Fruit fly (Drosophila melanogaster) whole organism, embryonic: ENCODE measurements around the gene Osi17.

Source experiments
- CG1024 ChIP-seq: fragments of 200-800 bp; sonication (Bioruptor generic); IDR thresholded peaks from 2 replicates; pipeline ENCODE4 v1.3.6; 2022; ENCODE audit warnings: missing biosample characterization, missing genetic modification characterization
- CG12299 ChIP-seq: fragments of 200-800 bp; sonication (Bioruptor generic); optimal IDR thresholded peaks from 2 replicates; lab custom pipeline; 2018; ENCODE audit warnings: missing biosample characterization, mild to moderate bottlenecking, missing genetic modification characterization
- CG13287 ChIP-seq: fragments of 200-800 bp; sonication (Bioruptor generic); IDR thresholded peaks from 2 replicates; pipeline ENCODE4 v1.3.6; 2022; ENCODE audit warnings: missing biosample characterization, missing genetic modification characterization; ENCODE audit not compliant: partially characterized antibody
- CG15601 ChIP-seq: fragments of 200-800 bp; sonication (Bioruptor generic); optimal IDR thresholded peaks from 3 replicates; lab custom pipeline; 2019; ENCODE audit warnings: missing biosample characterization, mild to moderate bottlenecking, missing genetic modification characterization, moderate library complexity
- CG1603 ChIP-seq: fragments of 200-800 bp; sonication (Bioruptor generic); optimal IDR thresholded peaks from 2 replicates; lab custom pipeline; 2019; ENCODE audit warnings: missing biosample characterization, mild to moderate bottlenecking, missing genetic modification characterization, moderate library complexity
- CG17359 ChIP-seq: fragments of 200-800 bp; sonication (Bioruptor generic); optimal IDR thresholded peaks from 3 replicates; lab custom pipeline; 2018; ENCODE audit warnings: missing biosample characterization, mild to moderate bottlenecking, missing genetic modification characterization, moderate library complexity
- CG18262 ChIP-seq: fragments of 200-800 bp; optimal IDR thresholded peaks from 3 replicates; lab custom pipeline; 2019; ENCODE audit warnings: missing biosample characterization, mild to moderate bottlenecking, missing genetic modification characterization, moderate library complexity
- CG2129 ChIP-seq: fragments of 200-800 bp; sonication (Bioruptor generic); IDR thresholded peaks from 2 replicates; pipeline ENCODE4 v1.3.6; 2022; ENCODE audit warnings: missing biosample characterization, missing genetic modification characterization; ENCODE audit not compliant: partially characterized antibody
- CG2712 ChIP-seq: fragments of 200-800 bp; optimal IDR thresholded peaks from 3 replicates; lab custom pipeline; 2019; ENCODE audit warnings: missing biosample characterization, mild to moderate bottlenecking, missing genetic modification characterization, moderate library complexity
- CG3838 ChIP-seq: fragments of 200-800 bp; sonication (Bioruptor generic); optimal IDR thresholded peaks from 3 replicates; lab custom pipeline; 2016; ENCODE audit warnings: missing biosample characterization, missing genetic modification characterization
- CG3995 ChIP-seq: fragments of 200-800 bp; sonication (Bioruptor generic); optimal IDR thresholded peaks from 3 replicates; lab custom pipeline; 2016; ENCODE audit warnings: missing biosample characterization, missing genetic modification characterization
- CG42726 ChIP-seq: fragments of 200-800 bp; sonication (Bioruptor generic); IDR thresholded peaks from 2 replicates; pipeline ENCODE4 v1.3.6; 2022; ENCODE audit warnings: missing biosample characterization, missing genetic modification characterization; ENCODE audit not compliant: partially characterized antibody
- CG6272 ChIP-seq: fragments of 200-800 bp; sonication (Bioruptor generic); IDR thresholded peaks from 2 replicates; pipeline ENCODE4 v1.3.6; 2022; ENCODE audit warnings: missing biosample characterization, missing genetic modification characterization
- CG6791 ChIP-seq: fragments of 200-800 bp; sonication (Bioruptor generic); IDR thresholded peaks from 3 replicates; pipeline ENCODE4 v1.3.6; 2022; ENCODE audit warnings: missing biosample characterization, missing genetic modification characterization; ENCODE audit not compliant: partially characterized antibody
- CG7963 ChIP-seq: fragments of 200-800 bp; sonication (Bioruptor generic); IDR thresholded peaks from 3 replicates; pipeline ENCODE4 v1.3.6; 2022; ENCODE audit warnings: missing biosample characterization, missing genetic modification characterization; ENCODE audit not compliant: partially characterized antibody
- CG8765 ChIP-seq: fragments of 200-800 bp; sonication (Bioruptor generic); IDR thresholded peaks from 2 replicates; pipeline ENCODE4 v1.3.6; 2022; ENCODE audit warnings: missing biosample characterization, missing genetic modification characterization
- CoRest ChIP-seq: fragments of 200-800 bp; sonication (Bioruptor generic); optimal IDR thresholded peaks from 3 replicates; lab custom pipeline; 2018; ENCODE audit warnings: missing biosample characterization, mild to moderate bottlenecking, missing genetic modification characterization, moderate library complexity
- Doc3 ChIP-seq: fragments of 200-800 bp; sonication (Bioruptor generic); IDR thresholded peaks from 3 replicates; pipeline ENCODE4 v1.3.6; 2022; ENCODE audit warnings: missing biosample characterization, missing genetic modification characterization; ENCODE audit not compliant: partially characterized antibody
- HmgD ChIP-seq: fragments of 200-800 bp; sonication (Bioruptor generic); optimal IDR thresholded peaks from 3 replicates; lab custom pipeline; 2016; ENCODE audit warnings: missing biosample characterization, missing genetic modification characterization
- Hsf ChIP-seq: fragments of 200-800 bp; sonication (Bioruptor generic); optimal IDR thresholded peaks from 3 replicates; lab custom pipeline; 2016; ENCODE audit warnings: missing biosample characterization, missing genetic modification characterization
- MBD-R2 ChIP-seq: fragments of 200-800 bp; sonication (Bioruptor generic); IDR thresholded peaks from 2 replicates; pipeline ENCODE4 v1.3.6; 2022; ENCODE audit warnings: missing biosample characterization, missing genetic modification characterization
- NFAT ChIP-seq: fragments of 200-800 bp; sonication (Bioruptor generic); IDR thresholded peaks from 2 replicates; pipeline ENCODE4 v1.3.6; 2022; ENCODE audit warnings: missing biosample characterization, missing genetic modification characterization
- NfI ChIP-seq: fragments of 200-800 bp; sonication (Bioruptor generic); optimal IDR thresholded peaks from 3 replicates; lab custom pipeline; 2018; ENCODE audit warnings: missing biosample characterization, mild to moderate bottlenecking, missing genetic modification characterization, moderate library complexity
- Opbp ChIP-seq: fragments of 200-800 bp; sonication (Bioruptor generic); IDR thresholded peaks from 3 replicates; pipeline ENCODE4 v1.3.6; 2022; ENCODE audit warnings: missing biosample characterization, missing genetic modification characterization; ENCODE audit not compliant: partially characterized antibody
- Rfx ChIP-seq: fragments of 200-800 bp; sonication (Bioruptor generic); IDR thresholded peaks from 2 replicates; pipeline ENCODE4 v1.3.6; 2022; ENCODE audit warnings: missing biosample characterization, missing genetic modification characterization
- Sry-β ChIP-seq: fragments of 200-800 bp; sonication (Bioruptor generic); optimal IDR thresholded peaks from 2 replicates; lab custom pipeline; 2018; ENCODE audit warnings: missing biosample characterization, mild to moderate bottlenecking, missing genetic modification characterization, moderate library complexity
- YL-1 ChIP-seq: fragments of 200-800 bp; sonication (Bioruptor generic); optimal IDR thresholded peaks from 3 replicates; lab custom pipeline; 2017; ENCODE audit warnings: missing biosample characterization, mild to moderate bottlenecking, missing genetic modification characterization
- chif ChIP-seq, 2 experiments: fragments of 200-800 bp; sonication (Bioruptor generic); optimal IDR thresholded peaks; 3 replicates each; lab custom pipeline; 2016; ENCODE audit warnings: missing biosample characterization in 2 of 2, missing genetic modification characterization in 2 of 2
- dm ChIP-seq: fragments of 200-800 bp; sonication (Bioruptor generic); optimal IDR thresholded peaks from 3 replicates; lab custom pipeline; 2016; ENCODE audit warnings: missing biosample characterization, missing genetic modification characterization
- dysf ChIP-seq: fragments of 200-800 bp; sonication (Bioruptor generic); IDR thresholded peaks from 3 replicates; pipeline ENCODE4 v1.3.6; 2022; ENCODE audit warnings: missing biosample characterization, missing genetic modification characterization
- gfzf ChIP-seq: fragments of 200-800 bp; sonication (Bioruptor generic); optimal IDR thresholded peaks from 2 replicates; lab custom pipeline; 2016; ENCODE audit warnings: missing biosample characterization, mild to moderate bottlenecking, missing genetic modification characterization, moderate library complexity
- grau ChIP-seq: fragments of 200-800 bp; optimal IDR thresholded peaks from 3 replicates; lab custom pipeline; 2019; ENCODE audit warnings: missing biosample characterization, mild to moderate bottlenecking, missing genetic modification characterization, moderate library complexity
- gsb-n ChIP-seq: fragments of 200-800 bp; sonication (Bioruptor generic); optimal IDR thresholded peaks from 3 replicates; lab custom pipeline; 2018; ENCODE audit warnings: missing biosample characterization, mild to moderate bottlenecking, missing genetic modification characterization
- hb ChIP-seq: fragments of 200-800 bp; sonication (Bioruptor generic); IDR thresholded peaks from 3 replicates; pipeline ENCODE4 v1.3.6; 2022; ENCODE audit warnings: missing biosample characterization, missing genetic modification characterization; ENCODE audit not compliant: partially characterized antibody
- hkb ChIP-seq, 2 experiments: fragments of 200-800 bp in 1 of 2; fragments of >200 bp in 1 of 2; sonication (Bioruptor generic) in 1 of 2; IDR thresholded peaks in 1 of 2; optimal IDR thresholded peaks in 1 of 2; 2 replicates each; pipeline versions ENCODE4 v1.3.6 to Lab custom; 2017 to 2022; ENCODE audit warnings: missing biosample characterization in 1 of 2, missing genetic modification characterization in 1 of 2
- jumu ChIP-seq: fragments of 200-800 bp; sonication (Bioruptor generic); optimal IDR thresholded peaks from 3 replicates; lab custom pipeline; 2016; ENCODE audit warnings: missing biosample characterization, missing genetic modification characterization
- nerfin-1 ChIP-seq: fragments of 200-800 bp; sonication (Bioruptor generic); optimal IDR thresholded peaks from 3 replicates; lab custom pipeline; 2019; ENCODE audit warnings: missing biosample characterization, mild to moderate bottlenecking, missing genetic modification characterization, moderate library complexity
- pb ChIP-seq: fragments of 200-800 bp; sonication (Bioruptor generic); optimal IDR thresholded peaks from 3 replicates; lab custom pipeline; 2016; ENCODE audit warnings: missing biosample characterization, missing genetic modification characterization
- prd ChIP-seq, 3 experiments: fragments of >200 bp in 2 of 3; fragments of 200-800 bp in 1 of 3; sonication (Bioruptor generic) in 1 of 3; optimal IDR thresholded peaks in 2 of 3; IDR thresholded peaks in 1 of 3; 2 replicates in 2 of 3; 3 replicates in 1 of 3; pipeline versions ENCODE4 v1.3.6 to Lab custom; 2017 to 2022; ENCODE audit warnings: missing biosample characterization in 1 of 3, missing genetic modification characterization in 1 of 3
- pzg ChIP-seq: fragments of 200-800 bp; sonication (Bioruptor generic); optimal IDR thresholded peaks from 3 replicates; lab custom pipeline; 2018; ENCODE audit warnings: missing biosample characterization, mild to moderate bottlenecking, missing genetic modification characterization, moderate library complexity
- scrt ChIP-seq: fragments of 200-800 bp; sonication (Bioruptor generic); optimal IDR thresholded peaks from 2 replicates; lab custom pipeline; 2018; ENCODE audit warnings: missing biosample characterization, mild to moderate bottlenecking, missing genetic modification characterization, moderate library complexity
- tio ChIP-seq: fragments of 200-800 bp; sonication (Bioruptor generic); optimal IDR thresholded peaks from 2 replicates; lab custom pipeline; 2017; ENCODE audit warnings: missing biosample characterization, missing genetic modification characterization, inconsistent platforms
- trem ChIP-seq: fragments of 200-800 bp; optimal IDR thresholded peaks from 3 replicates; lab custom pipeline; 2019; ENCODE audit warnings: missing biosample characterization, mild to moderate bottlenecking, missing genetic modification characterization, moderate library complexity
- ttk ChIP-seq: fragments of 200-800 bp; sonication (Bioruptor generic); IDR thresholded peaks from 2 replicates; pipeline ENCODE4 v2.1.2; 2022; ENCODE audit warnings: missing biosample characterization, missing genetic modification characterization
- wdn ChIP-seq: fragments of 200-800 bp; sonication (Bioruptor generic); IDR thresholded peaks from 2 replicates; pipeline ENCODE4 v1.3.6; 2022; ENCODE audit warnings: missing biosample characterization, missing genetic modification characterization

The Osi17 gene

DNA sequence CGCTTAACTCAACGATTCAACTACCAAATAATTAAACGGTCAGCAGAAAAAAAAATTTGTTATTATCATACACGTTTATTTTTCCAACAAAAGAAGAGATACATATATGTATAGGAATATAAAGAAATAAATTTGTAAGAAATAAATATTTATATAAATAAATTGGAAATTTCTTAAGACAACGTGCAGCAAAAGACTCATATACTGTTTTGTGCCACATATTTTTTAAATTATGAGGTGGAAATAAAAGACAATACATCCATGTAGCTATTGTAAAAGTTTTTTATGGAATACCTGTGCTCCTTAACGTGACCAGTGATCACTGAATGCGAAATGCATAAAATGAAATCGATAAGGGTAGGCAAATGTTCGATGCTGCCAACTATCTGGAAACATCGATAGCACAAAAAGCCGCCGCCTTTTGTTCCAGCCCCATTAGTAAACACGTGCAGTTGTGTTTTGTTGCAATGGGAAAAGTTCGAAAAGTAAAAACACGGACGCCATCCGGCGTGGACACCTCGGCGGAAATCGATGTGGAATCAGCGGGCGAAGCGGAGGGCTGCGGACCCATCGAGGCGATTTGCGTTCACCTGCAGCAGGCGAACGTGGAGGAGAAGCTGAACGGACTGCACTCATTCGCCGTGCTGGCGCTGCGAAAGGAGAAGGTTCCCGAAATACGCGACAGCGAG, 57.1 kb downstream of the Osi17 start, which contains the start of gene CG10286 (continued):
- TF ChIP-seq CG2129 (GFP tag; lab: Robert Waterston, UW): 0 out of 2 replicates have a peak, but pooled peaks have one; percentile 16
- TF ChIP-seq ttk (GFP tag; lab: Robert Waterston, UW): no peak
- TF ChIP-seq CG3838 (GFP tag; lab: Kevin White, UChicago): no peak
- TF ChIP-seq pzg (GFP tag; lab: Kevin White, UChicago): peak; percentile 79
- TF ChIP-seq chif (GFP tag; optimal IDR thresholded peaks at IDR 0.05; lab: Kevin White, UChicago): peak in 1 of 2 experiments; percentile 11
- no peak for TF ChIP-seq CG8765 (GFP tag; lab: Robert Waterston, UW)
- TF ChIP-seq YL-1 (GFP tag; lab: Kevin White, UChicago): peak; percentile 70
- TF ChIP-seq prd (optimal IDR thresholded peaks at IDR 0.05; lab: Kevin White, UChicago): no peak
- peak; percentile 30; the same call in 1 of the 3 replicates for TF ChIP-seq prd (GFP tag; IDR thresholded peaks at IDR 0.05; lab: Robert Waterston, UW)
- peak; percentile 34 for TF ChIP-seq HmgD (GFP tag; lab: Kevin White, UChicago)
- peak; percentile 13; the same call in 1 of the 3 replicates for TF ChIP-seq hb
- TF ChIP-seq CG15601 (tag; lab: Kevin White, UChicago): peak; percentile 40
- peak; percentile 98 for TF ChIP-seq CG3995 (GFP tag; lab: Kevin White, UChicago)
- TF ChIP-seq jumu (GFP tag; lab: Kevin White, UChicago): peak; percentile 24
- peak; percentile 78 for TF ChIP-seq CG13287 (GFP tag; lab: Robert Waterston, UW)
- peak; percentile 25 for TF ChIP-seq scrt (GFP tag; lab: Kevin White, UChicago)
- TF ChIP-seq Rfx (GFP tag; lab: Robert Waterston, UW): peak; percentile 62
- TF ChIP-seq hkb (optimal IDR thresholded peaks at IDR 0.05; lab: Kevin White, UChicago): no peak
- peak; percentile 17 for TF ChIP-seq hkb (GFP tag; IDR thresholded peaks at IDR 0.05; lab: Robert Waterston, UW)
- TF ChIP-seq CG1603 (tag; lab: Kevin White, UChicago): peak; percentile 61
- TF ChIP-seq dysf: peak; percentile 20; the same call in 2 of the 3 replicates
- peak; percentile 83 for TF ChIP-seq Opbp (GFP tag; lab: Robert Waterston, UW)
- TF ChIP-seq NFAT (GFP tag; lab: Robert Waterston, UW): peak; percentile 52; the same call in 1 of the 2 replicates
- TF ChIP-seq CG42726: peak; percentile 65
- TF ChIP-seq CG2712 (tag; lab: Kevin White, UChicago): peak; percentile 67
- no peak for TF ChIP-seq wdn (GFP tag; lab: Robert Waterston, UW)
- peak; percentile 51; the same call in 2 of the 3 replicates for TF ChIP-seq Doc3 (GFP tag; lab: Robert Waterston, UW)
- no peak for TF ChIP-seq gsb-n (tag; lab: Kevin White, UChicago)
- peak; percentile 46 for TF ChIP-seq CG12299 (tag; lab: Kevin White, UChicago)
- peak; percentile 76; the same call in 1 of the 3 replicates for TF ChIP-seq CG7963 (GFP tag; lab: Robert Waterston, UW)
- TF ChIP-seq CG18262 (tag; lab: Kevin White, UChicago): peak; percentile 67
- TF ChIP-seq dm (GFP tag; lab: Kevin White, UChicago): peak; percentile 97
- peak; percentile 68 for TF ChIP-seq MBD-R2 (GFP tag; lab: Robert Waterston, UW)
- peak; percentile 19 for TF ChIP-seq CG17359
- peak; percentile 38 for TF ChIP-seq grau (tag; lab: Kevin White, UChicago)
- TF ChIP-seq gfzf (GFP tag; lab: Kevin White, UChicago): peak; percentile 74
- TF ChIP-seq CoRest (tag; lab: Kevin White, UChicago): peak; percentile 26
- TF ChIP-seq Hsf (GFP tag; lab: Kevin White, UChicago): peak; percentile 1
- TF ChIP-seq NfI (GFP tag; lab: Kevin White, UChicago): peak; percentile 5
- peak; percentile 79 for TF ChIP-seq CG6791 (GFP tag; lab: Robert Waterston, UW)
- TF ChIP-seq trem (tag; lab: Kevin White, UChicago): peak; percentile 87
- TF ChIP-seq tio (GFP tag; lab: Kevin White, UChicago): no peak
- TF ChIP-seq CG6272 (GFP tag; lab: Robert Waterston, UW): peak; percentile 50; the same call in 1 of the 2 replicates
- peak; percentile 62; the same call in 1 of the 2 replicates for TF ChIP-seq CG1024 (GFP tag; lab: Robert Waterston, UW)
- peak; percentile 5 for TF ChIP-seq pb (GFP tag; lab: Kevin White, UChicago)
- peak; percentile 76 for TF ChIP-seq nerfin-1 (tag; lab: Kevin White, UChicago)
- peak; percentile 15 for TF ChIP-seq Sry-β
